Worm (Caenorhabditis elegans): Measurements from ENCODE around the gene msp-32.

The msp-32 gene

DNA sequence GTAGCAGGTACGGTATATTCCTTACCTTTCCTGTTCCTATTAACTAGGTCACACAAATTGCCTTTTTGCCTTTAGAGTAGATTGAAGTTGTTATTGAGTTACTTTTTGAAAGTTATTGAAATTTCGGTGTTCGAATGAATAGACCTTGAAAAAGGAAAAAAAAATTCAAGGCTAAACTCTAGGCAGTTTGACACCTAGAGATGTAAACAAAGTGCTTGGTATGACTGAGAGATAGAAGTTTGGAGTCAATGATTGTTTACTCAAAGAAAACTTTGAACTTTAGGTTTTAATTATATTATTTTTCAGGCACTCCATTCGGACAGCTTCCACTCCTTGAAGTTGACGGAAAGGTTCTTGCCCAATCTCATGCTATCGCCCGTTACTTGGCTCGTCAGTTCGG is 16.1 kb upstream of the msp-32 start:
- TF ChIP-seq flt-1 (GFP tag; IDR thresholded peaks at IDR 0.05) (no peak), hmg-4 (GFP tag; optimal IDR thresholded peaks at IDR 0.05) (no peak), ceh-36 (tag; optimal IDR thresholded peaks at IDR 0.05) (no peak), hnd-1 (tag; optimal IDR thresholded peaks at IDR 0.05) (no peak), aly-1 (tag; optimal IDR thresholded peaks at IDR 0.05) (no peak), tbx-11 (GFP tag; IDR thresholded peaks at IDR 0.05) (no peak), ceh-13 (GFP tag; optimal IDR thresholded peaks at IDR 0.05) (no peak), pes-1 (GFP tag; IDR thresholded peaks at IDR 0.05) (no peak), hmbx-1 (tag; optimal IDR thresholded peaks at IDR 0.05) (no peak), tra-4 (tag; optimal IDR thresholded peaks at IDR 0.05) (no peak), sea-1 (GFP tag; conservative IDR thresholded peaks at IDR 0.05) (no peak), ama-1 (optimal IDR thresholded peaks at IDR 0.05) (no peak), scrt-1 (GFP tag; IDR thresholded peaks at IDR 0.05) (no peak), F13C5.2 (tag; optimal IDR thresholded peaks at IDR 0.05) (no peak), B0310.2 (tag; optimal IDR thresholded peaks at IDR 0.05) (no peak), tbx-37 (GFP tag; conservative IDR thresholded peaks at IDR 0.05) (no peak), ets-7 (tag; optimal IDR thresholded peaks at IDR 0.05) (no peak)

DNA sequence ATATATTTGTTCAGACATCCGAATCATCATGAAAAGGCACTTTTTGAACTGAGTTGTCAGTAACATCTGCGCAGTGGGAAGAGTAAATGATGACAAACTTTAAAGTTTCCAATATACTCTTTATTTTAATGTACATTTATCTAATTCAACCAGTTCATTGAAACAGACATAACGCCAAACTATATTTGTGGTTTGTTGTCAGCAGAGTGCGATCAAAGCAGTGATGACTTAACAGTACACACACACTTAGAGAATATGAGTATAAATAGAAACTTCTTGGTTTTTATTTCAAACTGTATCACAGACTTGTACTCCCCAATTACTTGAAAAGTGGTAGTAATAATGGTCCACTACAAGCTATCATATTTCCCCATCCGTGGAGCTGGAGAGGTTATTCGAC is 15.2 kb upstream of the msp-32 start, which contains the start of gene gst-8:
TSS of gene gst-8 (plus strand) at position 301 of the 400 bp plus-strand sequence.
- TF ChIP-seq ets-7 (tag; optimal IDR thresholded peaks at IDR 0.05) = no peak
- TF ChIP-seq ama-1 (optimal IDR thresholded peaks at IDR 0.05) = no peak
- TF ChIP-seq sea-1 (GFP tag; conservative IDR thresholded peaks at IDR 0.05) = no peak

DNA sequence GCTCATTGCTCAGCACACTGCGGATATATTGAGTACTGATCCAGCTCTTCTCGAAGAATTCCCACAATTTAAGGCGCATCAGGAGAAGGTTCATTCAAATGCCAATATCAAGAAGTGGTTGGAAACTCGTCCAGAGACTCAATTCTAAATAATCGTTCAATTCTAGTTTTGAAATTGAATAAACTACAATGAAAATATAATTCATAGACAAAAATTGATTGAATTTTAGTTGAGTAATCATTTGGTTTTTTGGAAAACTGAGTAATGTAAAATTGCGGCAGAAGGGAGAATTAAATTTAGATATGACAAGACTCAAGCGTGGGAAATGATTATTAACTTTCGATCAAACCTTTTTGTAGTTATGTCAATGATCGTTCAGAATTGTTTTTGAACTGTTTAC is 14.2 kb upstream of the msp-32 start:
- no peak for TF ChIP-seq F13C5.2 (tag; optimal IDR thresholded peaks at IDR 0.05)
- TF ChIP-seq hmbx-1 (tag; optimal IDR thresholded peaks at IDR 0.05) = no peak
- TF ChIP-seq tra-4 (tag; optimal IDR thresholded peaks at IDR 0.05) = no peak
- TF ChIP-seq ets-7 (tag; optimal IDR thresholded peaks at IDR 0.05) = no peak
- TF ChIP-seq tbx-11 (GFP tag; IDR thresholded peaks at IDR 0.05) = no peak
- no peak for TF ChIP-seq aly-1 (tag; optimal IDR thresholded peaks at IDR 0.05)
- no peak for TF ChIP-seq ceh-13 (GFP tag; optimal IDR thresholded peaks at IDR 0.05)
- no peak for TF ChIP-seq ceh-36 (tag; optimal IDR thresholded peaks at IDR 0.05)
- TF ChIP-seq B0310.2 (tag; optimal IDR thresholded peaks at IDR 0.05) = no peak
- TF ChIP-seq pes-1 (GFP tag; IDR thresholded peaks at IDR 0.05) = no peak
- TF ChIP-seq flt-1 (GFP tag; IDR thresholded peaks at IDR 0.05) = no peak
- TF ChIP-seq hnd-1 (tag; optimal IDR thresholded peaks at IDR 0.05) = no peak
- no peak for TF ChIP-seq sea-1 (GFP tag; conservative IDR thresholded peaks at IDR 0.05)
- TF ChIP-seq scrt-1 (GFP tag; IDR thresholded peaks at IDR 0.05) = no peak

DNA sequence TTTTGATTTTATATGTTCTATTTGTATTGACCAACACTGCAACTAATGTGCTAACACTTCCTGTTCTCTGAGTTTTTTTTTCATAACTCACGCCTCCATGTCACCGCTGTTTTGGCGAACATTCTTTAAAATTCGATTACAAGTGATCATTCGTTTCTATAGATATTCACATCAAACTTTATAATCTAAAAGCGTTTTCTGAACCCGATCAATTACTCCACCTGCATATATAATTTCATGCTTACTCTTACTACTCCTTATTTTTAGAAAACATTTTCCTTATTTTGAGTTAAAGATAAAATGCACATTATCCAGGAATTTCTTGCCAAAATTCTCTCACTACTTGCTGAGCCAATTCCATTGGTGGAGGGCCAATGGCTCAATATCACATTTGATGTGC is 12.7 kb upstream of the msp-32 start, which contains the start of gene R05F9.7:
TSS of gene R05F9.7 (plus strand) at position 301 of the 400 bp plus-strand sequence.
- TF ChIP-seq ets-7 (tag; optimal IDR thresholded peaks at IDR 0.05) (no peak), hmbx-1 (tag; optimal IDR thresholded peaks at IDR 0.05) (no peak), tbx-11 (GFP tag; IDR thresholded peaks at IDR 0.05) (no peak), pes-1 (GFP tag; IDR thresholded peaks at IDR 0.05) (no peak), ama-1 (optimal IDR thresholded peaks at IDR 0.05) (no peak), tra-4 (tag; optimal IDR thresholded peaks at IDR 0.05) (no peak), ceh-36 (tag; optimal IDR thresholded peaks at IDR 0.05) (no peak), hnd-1 (tag; optimal IDR thresholded peaks at IDR 0.05) (no peak)

DNA sequence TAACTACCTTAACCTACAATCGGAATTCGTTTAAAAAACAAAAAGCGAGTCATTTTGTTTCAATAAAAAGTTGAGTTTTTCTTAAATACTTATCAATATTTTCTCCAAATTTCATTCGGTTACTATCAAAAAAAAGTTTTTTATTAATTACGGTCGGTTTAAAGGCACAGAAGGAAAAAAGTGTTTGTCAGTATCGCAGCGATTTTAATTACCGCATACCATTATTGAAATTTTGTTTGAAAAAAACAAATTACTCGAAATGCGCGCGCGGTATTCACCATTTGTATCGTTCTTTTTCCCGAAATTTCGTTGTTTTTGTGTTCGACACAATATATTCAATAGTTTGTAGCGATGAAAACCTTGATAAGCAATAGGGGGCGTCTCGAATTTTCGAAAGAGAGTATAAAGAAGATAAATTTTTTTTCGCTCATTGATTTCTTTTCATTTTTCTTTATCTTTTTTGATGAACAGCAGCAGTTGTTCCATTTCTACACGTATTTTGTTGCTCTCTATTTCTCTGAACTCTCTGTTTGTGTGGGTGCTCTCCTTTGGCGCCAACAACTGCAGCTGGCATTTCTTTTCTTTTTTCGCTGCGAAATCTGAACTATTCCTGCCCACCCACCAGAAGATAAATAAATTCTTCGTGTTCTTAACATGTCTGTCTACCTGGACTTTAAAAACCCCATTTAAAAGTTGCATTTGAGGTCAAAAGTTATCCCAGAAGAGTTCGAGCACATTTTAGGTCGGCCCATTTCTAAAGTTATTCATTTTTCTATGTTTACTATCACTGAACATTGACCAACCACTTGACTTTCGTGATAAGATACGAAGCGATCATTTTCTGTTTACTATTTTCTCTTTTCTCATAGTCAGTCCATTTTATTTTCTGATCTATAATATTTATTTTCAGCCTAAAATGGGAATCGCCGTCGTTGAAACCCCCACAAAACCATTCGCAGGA is 9.8 kb upstream of the msp-32 start, which contains the start of gene pgm-1:
TSS of gene pgm-1 (plus strand) at position 911 of the 961 bp plus-strand sequence.
- no peak for TF ChIP-seq tra-4 (tag; optimal IDR thresholded peaks at IDR 0.05)
- TF ChIP-seq hmbx-1 (tag; optimal IDR thresholded peaks at IDR 0.05) = no peak
- no peak for TF ChIP-seq pes-1 (GFP tag; IDR thresholded peaks at IDR 0.05)
- TF ChIP-seq tbx-11 (GFP tag; IDR thresholded peaks at IDR 0.05) = no peak

DNA sequence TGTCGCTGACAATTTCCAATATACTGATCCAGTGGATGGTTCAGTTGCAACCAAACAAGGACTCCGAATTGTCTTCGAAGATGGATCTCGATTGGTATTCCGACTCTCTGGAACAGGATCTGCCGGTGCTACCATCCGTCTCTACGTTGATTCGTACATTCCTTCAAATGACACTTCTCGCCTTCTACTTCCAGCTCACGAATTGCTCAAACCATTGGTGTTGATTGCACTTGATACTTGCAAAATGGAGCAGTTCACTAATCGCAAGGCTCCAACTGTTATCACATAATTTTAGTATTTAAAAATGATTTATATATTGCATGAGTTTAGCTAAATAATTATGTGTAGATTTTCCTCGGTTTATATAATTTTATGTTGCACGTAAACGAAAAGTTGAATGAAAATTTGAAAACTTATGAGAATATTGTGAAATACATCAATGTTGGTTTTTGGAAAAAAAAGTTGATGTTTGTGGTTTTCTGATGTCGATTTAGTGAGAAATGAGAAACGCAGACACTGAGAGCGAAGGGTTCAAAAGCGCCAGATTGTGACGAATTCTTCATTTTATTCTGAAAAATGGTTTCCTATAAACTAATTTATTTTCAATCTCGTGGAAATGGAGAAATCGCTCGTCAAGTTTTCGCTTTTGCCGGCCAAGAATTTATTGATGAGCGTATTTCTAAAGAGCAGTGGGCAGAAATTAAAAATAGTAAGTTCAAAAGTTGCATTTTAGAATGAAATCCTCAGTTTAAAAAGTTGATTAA is 7.4 kb upstream of the msp-32 start, which contains the start of gene gst-9:
TSS of gene gst-9 (plus strand) at position 574 of the 764 bp plus-strand sequence.
- TF ChIP-seq ama-1 (optimal IDR thresholded peaks at IDR 0.05) (no peak), ets-7 (tag; optimal IDR thresholded peaks at IDR 0.05) (no peak), pes-1 (GFP tag; IDR thresholded peaks at IDR 0.05) (no peak), F13C5.2 (tag; optimal IDR thresholded peaks at IDR 0.05) (no peak), sea-1 (GFP tag; conservative IDR thresholded peaks at IDR 0.05) (no peak)

DNA sequence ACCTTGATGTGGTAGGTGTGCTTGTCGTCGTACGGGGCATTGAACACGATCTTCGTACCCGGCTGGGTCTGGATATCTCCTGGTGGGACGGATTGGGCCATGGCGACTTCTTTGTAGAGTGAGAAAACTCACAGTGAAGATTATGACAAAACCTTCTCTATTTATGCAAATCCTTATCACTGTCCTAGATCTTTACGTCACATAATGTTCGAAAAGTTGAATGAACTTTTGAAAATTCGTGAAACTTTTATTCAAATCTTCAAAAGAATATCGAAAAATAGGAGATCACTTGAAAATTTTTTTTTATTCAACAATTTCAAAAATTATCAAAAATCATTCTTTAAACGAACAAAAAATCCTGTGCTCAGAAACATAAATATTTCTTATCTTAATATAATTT is 6.0 kb upstream of the msp-32 start, which contains the start of gene msp-33:
TSS of gene msp-33 (minus strand) at position 101 of the 400 bp plus-strand sequence.
- no peak for TF ChIP-seq hmg-4 (GFP tag; optimal IDR thresholded peaks at IDR 0.05)
- TF ChIP-seq hmbx-1 (tag; optimal IDR thresholded peaks at IDR 0.05) = no peak
- no peak for TF ChIP-seq ceh-36 (tag; optimal IDR thresholded peaks at IDR 0.05)
- TF ChIP-seq sea-1 (GFP tag; conservative IDR thresholded peaks at IDR 0.05) = no peak
- TF ChIP-seq pes-1 (GFP tag; IDR thresholded peaks at IDR 0.05) = no peak
- TF ChIP-seq aly-1 (tag; optimal IDR thresholded peaks at IDR 0.05) = no peak
- TF ChIP-seq flt-1 (GFP tag; IDR thresholded peaks at IDR 0.05) = no peak
- TF ChIP-seq scrt-1 (GFP tag; IDR thresholded peaks at IDR 0.05) = no peak
- no peak for TF ChIP-seq tra-4 (tag; optimal IDR thresholded peaks at IDR 0.05)
- no peak for TF ChIP-seq ets-7 (tag; optimal IDR thresholded peaks at IDR 0.05)
- no peak for TF ChIP-seq F13C5.2 (tag; optimal IDR thresholded peaks at IDR 0.05)
- no peak for TF ChIP-seq ceh-13 (GFP tag; optimal IDR thresholded peaks at IDR 0.05)
- no peak for TF ChIP-seq tbx-37 (GFP tag; conservative IDR thresholded peaks at IDR 0.05)
- TF ChIP-seq hnd-1 (tag; optimal IDR thresholded peaks at IDR 0.05) = no peak
- TF ChIP-seq tbx-11 (GFP tag; IDR thresholded peaks at IDR 0.05) = no peak

All from whole organism, early embryonic.